Fruit fly (Drosophila melanogaster) ovary, adult (tissue): Measurements from ENCODE around the gene Sap130.

ENCODE experiments used
- CG17801 ChIP-seq: fragments of 200-800 bp; optimal IDR thresholded peaks from 2 replicates; lab custom pipeline; 2019; ENCODE audit warnings: missing biosample characterization, mild to moderate bottlenecking, missing genetic modification characterization, moderate library complexity; ENCODE audit not compliant: partially characterized antibody

Gene Sap130

DNA sequence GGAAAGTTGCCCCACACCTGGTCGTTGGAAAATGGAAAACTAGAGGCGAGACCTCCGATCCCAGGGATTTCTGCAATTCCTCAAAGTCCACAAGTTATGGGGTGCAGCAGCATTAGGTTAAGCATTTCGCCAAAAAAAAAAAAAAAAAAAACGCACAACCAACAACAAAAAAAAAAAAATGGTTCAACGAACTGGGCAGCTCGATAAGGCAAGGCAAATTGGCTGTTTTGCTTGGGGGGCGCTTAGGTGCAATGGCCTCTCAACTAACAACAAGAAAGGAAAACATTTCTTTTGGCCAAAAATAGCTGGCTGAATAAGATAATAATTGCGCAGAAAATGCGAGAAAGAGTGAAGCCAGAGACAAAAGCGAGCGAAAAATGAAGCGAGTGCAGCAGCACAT is 5.5 kb upstream of the Sap130 start:
- TF ChIP-seq CG17801 = no peak

dm6 chr3L:12802443-12802865 is 3.2 kb upstream of the Sap130 start:
- TF ChIP-seq CG17801 = peak; percentile 44

- no peak for TF ChIP-seq CG17801
These were observed 2.3 kb upstream of the Sap130 start for dm6 chr3L:12803159-12804034.

- no peak for TF ChIP-seq CG17801
These were observed 1.5 kb upstream of the Sap130 start for dm6 chr3L:12804035-12804729.

- TF ChIP-seq CG17801 = peak; percentile 38
These were observed 952 bp upstream of the Sap130 start, which contains the start of gene Atg1 for dm6 chr3L:12804730-12805170. TSS of gene Atg1 (minus strand) at chr3L:12805116.

DNA sequence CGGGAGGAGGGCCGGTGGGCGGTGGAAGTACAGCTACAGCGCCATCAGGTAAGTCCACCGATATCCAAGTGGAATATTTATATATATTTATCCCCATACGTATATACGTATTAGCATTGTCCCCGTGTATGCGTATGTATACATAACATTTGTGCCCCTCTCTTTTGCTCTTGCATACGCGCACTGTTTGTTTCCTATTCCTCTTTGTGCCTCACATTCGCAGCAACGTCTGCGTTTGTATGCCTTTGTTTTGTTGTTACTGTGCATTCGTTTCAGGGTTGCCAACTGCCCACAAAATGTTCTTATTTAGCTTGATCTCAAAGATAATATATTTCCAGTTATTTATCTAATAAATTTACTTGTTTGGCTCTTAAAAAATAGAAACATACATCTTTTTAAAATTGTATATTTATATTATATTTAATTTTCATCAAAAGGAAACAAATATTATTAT is 615 bp downstream of the Sap130 start:
- peak; percentile 68 for TF ChIP-seq CG17801

dm6 chr3L:12808421-12808820 is 2.7 kb downstream of the Sap130 start, which contains the start of gene CG32110:
TSS of gene CG32110 (plus strand) at chr3L:12808721.
- TF ChIP-seq CG17801 = no peak

DNA sequence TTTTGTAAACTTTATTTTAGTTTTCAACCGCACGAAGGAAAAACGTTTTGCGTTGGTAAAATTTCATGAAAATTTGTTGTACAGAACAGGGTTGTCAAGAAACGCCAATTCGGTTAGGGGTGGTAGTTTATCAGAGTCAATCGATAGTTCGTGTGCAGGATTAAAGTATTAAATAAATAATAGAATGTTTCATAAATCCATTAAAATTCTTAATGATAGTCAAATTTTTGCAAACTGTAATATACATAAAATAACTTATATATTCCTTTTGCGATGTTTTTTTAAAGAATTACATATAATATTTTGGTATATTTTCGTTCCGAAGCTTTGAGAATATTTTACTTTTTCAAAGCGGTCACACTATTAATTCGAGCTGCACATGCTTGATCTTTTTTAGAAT is 8.2 kb downstream of the Sap130 start, which contains the start of the genes Sf3a2 and CG42588:
Gene Sf3a2, minus strand, starts transcription at position 113 of the 400 bp plus-strand sequence.
Gene CG42588, plus strand, starts transcription at position 348 of the 400 bp plus-strand sequence.
- peak; percentile 65 for TF ChIP-seq CG17801

- peak; percentile 17 for TF ChIP-seq CG17801
These were observed 9.1 kb downstream of the Sap130 start for dm6 chr3L:12814806-12815205.

dm6 chr3L:12815756-12816155 is 10.1 kb downstream of the Sap130 start:
- no peak for TF ChIP-seq CG17801

DNA sequence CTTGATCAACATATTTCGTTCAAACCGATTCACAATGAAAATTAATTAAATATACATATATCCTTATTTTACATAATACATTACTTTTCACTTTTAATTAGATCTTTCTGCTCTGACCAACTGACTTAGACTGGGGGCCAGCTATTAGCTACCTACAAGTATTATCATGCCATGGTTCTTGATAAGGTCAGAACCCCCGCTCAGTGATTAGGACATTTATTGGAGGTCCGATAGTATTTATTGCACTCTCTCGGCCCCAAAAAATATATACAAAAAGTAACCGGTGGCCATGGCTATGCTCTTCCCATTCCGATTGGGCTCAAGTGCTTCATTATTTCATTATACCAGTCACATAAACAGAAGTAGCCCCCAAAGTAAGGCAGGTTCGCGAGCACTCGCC is 22.0 kb downstream of the Sap130 start:
- no peak for TF ChIP-seq CG17801

DNA sequence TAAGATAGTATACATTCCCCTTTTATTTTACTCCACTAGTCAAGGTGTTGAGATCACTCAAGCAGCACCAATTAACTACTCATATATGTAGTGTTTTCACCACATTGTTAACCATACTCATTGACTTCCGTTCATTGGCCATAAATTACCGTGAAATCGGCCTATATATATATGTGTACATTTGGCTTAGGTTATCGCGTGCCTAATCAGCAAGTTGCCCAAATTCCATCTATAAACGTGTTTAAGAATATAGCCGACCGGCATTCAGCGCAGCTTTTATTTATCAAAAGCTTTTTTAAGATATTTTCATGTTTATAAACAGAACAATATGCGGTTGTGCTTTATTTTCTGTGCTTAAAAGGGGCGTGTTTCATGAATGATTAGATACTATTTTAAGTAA is 22.8 kb downstream of the Sap130 start:
- TF ChIP-seq CG17801 = no peak

dm6 chr3L:12830416-12830815 is 24.7 kb downstream of the Sap130 start:
- TF ChIP-seq CG17801 = no peak

DNA sequence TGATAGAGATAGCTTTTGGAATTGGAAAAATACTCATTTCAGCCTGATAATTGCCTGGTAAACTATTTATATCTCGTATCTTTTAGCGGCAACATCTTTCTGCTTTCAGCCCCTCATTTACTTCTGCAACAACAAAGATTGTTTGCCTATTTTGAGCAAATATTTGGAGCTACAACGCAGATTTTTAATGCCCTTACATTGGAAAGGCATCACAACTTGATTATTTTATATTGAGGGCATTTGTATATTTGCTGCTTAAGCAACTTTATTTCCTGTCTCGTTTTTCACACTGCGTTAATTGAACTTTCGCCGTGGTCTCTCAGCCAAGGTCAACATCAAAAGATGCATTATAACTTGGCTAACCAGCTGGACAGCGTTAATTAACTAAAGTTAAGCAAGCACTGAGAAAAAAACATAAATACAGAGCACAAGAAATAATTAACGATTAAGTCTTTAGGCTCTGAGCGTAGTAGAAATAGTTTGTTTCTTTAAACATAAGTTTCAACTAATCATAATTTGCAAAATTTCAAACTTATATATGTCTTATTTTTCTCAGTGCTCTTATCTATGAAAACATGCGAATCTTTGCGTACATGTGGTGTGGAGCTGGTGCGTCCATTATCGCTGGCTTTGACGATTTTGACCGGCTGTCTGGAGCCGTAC is 25.7 kb downstream of the Sap130 start:
- no peak for TF ChIP-seq CG17801

DNA sequence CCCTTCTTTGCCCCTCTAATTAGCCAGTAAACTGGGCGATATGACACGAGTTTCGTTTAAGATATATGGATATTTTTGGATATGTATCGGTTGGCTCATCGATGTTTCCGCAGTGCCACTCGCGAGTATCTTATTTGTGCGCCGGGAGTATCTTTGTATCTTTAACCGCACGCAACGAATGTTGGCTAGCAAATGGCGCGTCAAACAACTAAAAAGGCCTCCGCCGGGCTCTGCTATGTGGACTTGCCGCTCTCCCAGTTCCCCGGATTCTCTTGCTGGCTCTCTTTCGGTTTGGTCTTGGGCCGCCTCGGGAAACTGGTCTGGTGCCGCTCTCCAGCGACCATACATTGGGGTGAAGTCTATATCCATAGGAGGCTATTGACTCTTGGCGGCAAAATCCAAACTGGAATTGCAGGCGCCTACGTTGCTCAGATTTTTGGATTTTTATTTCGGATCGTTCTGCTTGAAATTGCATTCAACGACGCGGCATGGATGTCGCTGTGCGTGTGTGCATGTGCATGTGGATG is 26.7 kb downstream of the Sap130 start:
- TF ChIP-seq CG17801 = no peak

dm6 chr3L:12833354-12833753 is 27.7 kb downstream of the Sap130 start:
- TF ChIP-seq CG17801 = no peak
